Fruit fly (Drosophila melanogaster) whole organism, wandering third instar larva: ENCODE measurements around the gene Cdc37.

Source experiments
- Abd-B ChIP-seq: fragments of >200 bp; optimal IDR thresholded peaks from 2 replicates; lab custom pipeline; 2017; ENCODE audit warnings: missing biosample characterization, missing genetic modification characterization
- CG32264 ChIP-seq: fragments of 200-800 bp; sonication (Bioruptor generic); optimal IDR thresholded peaks from 2 replicates; lab custom pipeline; 2016; ENCODE audit warnings: missing biosample characterization, missing genetic modification characterization
- CG9705 ChIP-seq: fragments of 200-800 bp; sonication (Bioruptor generic); optimal IDR thresholded peaks from 2 replicates; lab custom pipeline; 2018; ENCODE audit warnings: missing biosample characterization, mild to moderate bottlenecking, missing genetic modification characterization
- CrebA ChIP-seq: fragments of 200-800 bp; sonication (Bioruptor generic); optimal IDR thresholded peaks from 2 replicates; lab custom pipeline; 2016; ENCODE audit warnings: missing biosample characterization, mild to moderate bottlenecking, missing genetic modification characterization, borderline replicate concordance
- Dfd ChIP-seq: fragments of >200 bp; optimal IDR thresholded peaks from 2 replicates; lab custom pipeline; 2017; ENCODE audit warnings: missing biosample characterization, missing genetic modification characterization
- Dif ChIP-seq: fragments of 200-275, 200-300 bp; sonication (Bioruptor generic); optimal IDR thresholded peaks from 2 replicates; lab custom pipeline; 2018; ENCODE audit warnings: missing biosample characterization, missing genetic modification characterization; ENCODE audit not compliant: partially characterized antibody
- GATAd ChIP-seq: sonication (Bioruptor generic); optimal IDR thresholded peaks from 2 replicates; lab custom pipeline; 2016; ENCODE audit warnings: missing biosample characterization, missing genetic modification characterization
- HLH106 ChIP-seq: fragments of 200-800 bp; optimal IDR thresholded peaks from 3 replicates; lab custom pipeline; 2019; ENCODE audit warnings: missing biosample characterization, mild to moderate bottlenecking, missing genetic modification characterization, moderate library complexity
- Hnf4 ChIP-seq: fragments of 200-800 bp; sonication (Bioruptor generic); optimal IDR thresholded peaks from 2 replicates; lab custom pipeline; 2016; ENCODE audit warnings: missing biosample characterization, mild to moderate bottlenecking, missing genetic modification characterization
- Hr78 ChIP-seq: fragments of >200 bp; optimal IDR thresholded peaks from 2 replicates; lab custom pipeline; 2017; ENCODE audit warnings: missing biosample characterization, missing genetic modification characterization
- Hr83 ChIP-seq: fragments of 200-300 bp; sonication (Bioruptor generic); optimal IDR thresholded peaks from 2 replicates; lab custom pipeline; 2016; ENCODE audit warnings: missing biosample characterization, mild to moderate bottlenecking, missing genetic modification characterization, moderate library complexity; ENCODE audit not compliant: poor library complexity, severe bottlenecking
- Jra ChIP-seq: sonication (Bioruptor generic); optimal IDR thresholded peaks from 2 replicates; lab custom pipeline; 2016; ENCODE audit warnings: missing biosample characterization, missing genetic modification characterization
- Mio ChIP-seq: sonication (Bioruptor generic); optimal IDR thresholded peaks from 2 replicates; lab custom pipeline; 2016; ENCODE audit warnings: missing biosample characterization, missing genetic modification characterization
- Myc ChIP-seq: fragments of >200 bp; optimal IDR thresholded peaks from 2 replicates; lab custom pipeline; 2017
- N ChIP-seq: fragments of >200 bp; optimal IDR thresholded peaks from 2 replicates; lab custom pipeline; 2018; ENCODE audit warnings: missing biosample characterization, missing external identifiers, missing genetic modification characterization
- OdsH ChIP-seq: fragments of 200-800 bp; sonication (Bioruptor generic); optimal IDR thresholded peaks from 2 replicates; lab custom pipeline; 2016; ENCODE audit warnings: missing biosample characterization, mild to moderate bottlenecking, missing genetic modification characterization
- Rel ChIP-seq, 2 experiments: fragments of 200-800 bp; sonication (Bioruptor generic) in 1 of 2; optimal IDR thresholded peaks; 2 replicates in 1 of 2; 3 replicates in 1 of 2; lab custom pipeline; 2016 to 2019; ENCODE audit warnings: mild to moderate bottlenecking in 2 of 2, missing biosample characterization in 2 of 2, missing genetic modification characterization in 2 of 2, moderate library complexity in 1 of 2
- Sp1 ChIP-seq: fragments of 200-800 bp; sonication (Bioruptor generic); optimal IDR thresholded peaks from 3 replicates; lab custom pipeline; 2019; ENCODE audit warnings: missing biosample characterization, mild to moderate bottlenecking, missing genetic modification characterization, moderate library complexity
- Vsx2 ChIP-seq: fragments of 200-300, 225-300 bp; sonication (Bioruptor generic); optimal IDR thresholded peaks from 2 replicates; lab custom pipeline; 2018; ENCODE audit warnings: missing biosample characterization, missing genetic modification characterization; ENCODE audit not compliant: partially characterized antibody
- br ChIP-seq: fragments of 200-800 bp; sonication (Bioruptor generic); optimal IDR thresholded peaks from 2 replicates; lab custom pipeline; 2016; ENCODE audit warnings: missing biosample characterization, missing genetic modification characterization
- brk ChIP-seq: fragments of 200-800 bp; sonication (Bioruptor generic); optimal IDR thresholded peaks from 2 replicates; lab custom pipeline; 2016; ENCODE audit warnings: missing biosample characterization, mild to moderate bottlenecking, missing genetic modification characterization
- dl ChIP-seq, 2 experiments: fragments of 175-275, 200-275 bp in 1 of 2; fragments of 200-275 bp in 1 of 2; sonication (Bioruptor generic); optimal IDR thresholded peaks; lab custom pipeline; 2018; ENCODE audit warnings: mild to moderate bottlenecking in 2 of 2, missing biosample characterization in 2 of 2, missing genetic modification characterization in 2 of 2, moderate library complexity in 2 of 2; ENCODE audit not compliant: partially characterized antibody in 2 of 2, insufficient read depth in 1 of 2
- dmrt93B ChIP-seq: fragments of 200-800 bp; sonication (Bioruptor generic); optimal IDR thresholded peaks from 2 replicates; lab custom pipeline; 2018; ENCODE audit warnings: missing biosample characterization, mild to moderate bottlenecking, missing genetic modification characterization
- dsf ChIP-seq: sonication (Bioruptor generic); optimal IDR thresholded peaks from 2 replicates; lab custom pipeline; 2016; ENCODE audit warnings: missing biosample characterization, missing genetic modification characterization, borderline replicate concordance
- ey ChIP-seq: fragments of 200-800 bp; sonication (Bioruptor generic); optimal IDR thresholded peaks from 2 replicates; lab custom pipeline; 2016; ENCODE audit warnings: missing biosample characterization, missing genetic modification characterization
- foxo ChIP-seq, 2 experiments: fragments of 200-800 bp; sonication (Bioruptor generic); optimal IDR thresholded peaks; 2 replicates in 1 of 2; 3 replicates in 1 of 2; lab custom pipeline; 2016 to 2017; ENCODE audit warnings: missing biosample characterization in 2 of 2, missing genetic modification characterization in 2 of 2
- fru ChIP-seq: fragments of 200-800 bp; sonication (Bioruptor generic); optimal IDR thresholded peaks from 3 replicates; lab custom pipeline; 2016; ENCODE audit warnings: missing biosample characterization, mild to moderate bottlenecking, missing genetic modification characterization
- h ChIP-seq: fragments of 200-800 bp; sonication (Bioruptor generic); optimal IDR thresholded peaks from 3 replicates; lab custom pipeline; 2016; ENCODE audit warnings: missing biosample characterization, mild to moderate bottlenecking, missing genetic modification characterization
- jim ChIP-seq: fragments of 175-275, 200-325 bp; sonication (Bioruptor generic); optimal IDR thresholded peaks from 2 replicates; lab custom pipeline; 2016; ENCODE audit warnings: missing biosample characterization, mild to moderate bottlenecking, missing genetic modification characterization
- lola ChIP-seq: fragments of >200 bp; optimal IDR thresholded peaks from 2 replicates; lab custom pipeline; 2017; ENCODE audit warnings: missing biosample characterization, missing genetic modification characterization
- pan ChIP-seq: fragments of >200 bp; optimal IDR thresholded peaks from 2 replicates; lab custom pipeline; 2017
- psq ChIP-seq: fragments of 200-800 bp; sonication (Bioruptor generic); optimal IDR thresholded peaks from 3 replicates; lab custom pipeline; 2017; ENCODE audit warnings: missing biosample characterization, mild to moderate bottlenecking, missing genetic modification characterization, moderate library complexity
- rgr ChIP-seq: fragments of 200-800 bp; sonication (Bioruptor generic); optimal IDR thresholded peaks from 3 replicates; lab custom pipeline; 2016; ENCODE audit warnings: missing biosample characterization, mild to moderate bottlenecking, missing genetic modification characterization
- sage ChIP-seq: fragments of 200-800 bp; sonication (Bioruptor generic); optimal IDR thresholded peaks from 2 replicates; lab custom pipeline; 2016; ENCODE audit warnings: missing biosample characterization, mild to moderate bottlenecking, missing genetic modification characterization
- sv ChIP-seq: fragments of 200-800 bp; sonication (Bioruptor generic); optimal IDR thresholded peaks from 3 replicates; lab custom pipeline; 2016; ENCODE audit warnings: missing biosample characterization, missing genetic modification characterization
- tai ChIP-seq: sonication (Bioruptor generic); optimal IDR thresholded peaks from 2 replicates; lab custom pipeline; 2016; ENCODE audit warnings: missing biosample characterization, missing genetic modification characterization
- usp ChIP-seq: fragments of >200 bp; optimal IDR thresholded peaks from 2 replicates; lab custom pipeline; 2017; ENCODE audit warnings: missing biosample characterization, missing genetic modification characterization
- woc ChIP-seq: sonication (Bioruptor generic); optimal IDR thresholded peaks from 2 replicates; lab custom pipeline; 2016; ENCODE audit warnings: missing biosample characterization, mild to moderate bottlenecking, missing genetic modification characterization

Gene Cdc37

DNA sequence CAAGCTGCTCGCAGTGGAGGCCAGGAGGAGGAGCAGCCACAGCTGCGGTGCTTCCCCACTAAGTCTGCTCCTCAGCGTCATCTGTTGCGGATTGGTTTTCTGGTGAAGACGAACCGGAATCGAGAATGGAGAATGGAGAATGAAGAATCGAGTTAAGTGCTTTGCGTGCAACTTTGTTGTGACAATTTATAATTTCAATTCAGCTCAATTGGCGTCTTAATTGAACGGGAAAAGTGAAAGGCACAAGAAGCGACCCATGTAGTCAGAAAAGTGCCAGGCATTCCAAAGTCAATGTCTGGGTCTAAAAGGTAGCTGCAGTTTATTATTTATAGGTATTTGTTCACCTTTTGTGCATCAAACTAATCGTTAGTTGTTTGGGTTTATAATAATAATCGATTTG lies 40.9 kb upstream of the Cdc37 start:
- TF ChIP-seq dl (GFP tag; optimal IDR thresholded peaks at IDR 0.05; lab: Kevin White, UChicago; ENCODE audit: insufficient read depth in 1 of 2, partially characterized antibody in 2 of 2), result no peak
- TF ChIP-seq Myc (lab: Kevin White, UChicago), result no peak
- no peak for TF ChIP-seq Hnf4 (GFP tag; lab: Kevin White, UChicago)
- TF ChIP-seq usp (GFP tag; lab: Kevin White, UChicago), result no peak
- TF ChIP-seq woc (GFP tag; lab: Kevin White, UChicago), result no peak
- no peak for TF ChIP-seq Rel (GFP tag; optimal IDR thresholded peaks at IDR 0.05; lab: Kevin White, UChicago)
- no peak for TF ChIP-seq Rel (tag; optimal IDR thresholded peaks at IDR 0.05; lab: Kevin White, UChicago)
- no peak for TF ChIP-seq Abd-B (GFP tag; lab: Kevin White, UChicago)
- no peak for TF ChIP-seq Dif (GFP tag; lab: Kevin White, UChicago)
- no peak for TF ChIP-seq CG9705 (GFP tag; lab: Kevin White, UChicago)
- no peak for TF ChIP-seq Hr83
- TF ChIP-seq dsf, result no peak
- no peak for TF ChIP-seq h
- TF ChIP-seq HLH106 (tag; lab: Kevin White, UChicago), result no peak
- TF ChIP-seq N, result no peak
- TF ChIP-seq Vsx2 (GFP tag; lab: Kevin White, UChicago), result no peak
- no peak for TF ChIP-seq fru (GFP tag; lab: Kevin White, UChicago)
- no peak for TF ChIP-seq Jra (GFP tag; lab: Kevin White, UChicago)

DNA sequence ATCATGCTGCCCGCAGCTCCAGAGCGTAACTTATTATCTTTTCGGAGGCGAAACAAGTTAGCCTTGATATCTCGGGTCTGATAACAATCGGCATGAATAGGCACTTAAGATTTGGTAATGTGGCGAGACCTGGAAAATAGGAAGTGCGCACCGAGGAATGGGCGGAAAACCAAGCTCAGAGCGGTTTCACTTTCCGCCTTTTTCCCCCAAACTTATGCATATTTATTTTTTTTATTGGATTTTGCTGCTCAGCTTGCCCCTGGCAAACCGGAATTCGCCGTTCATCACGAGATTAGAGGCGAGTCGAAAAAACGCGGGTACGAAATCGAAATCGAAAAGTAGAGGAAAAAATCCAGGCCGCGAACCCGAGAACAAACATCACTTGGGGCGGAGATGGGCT lies 40.3 kb upstream of the Cdc37 start:
- TF ChIP-seq rgr (no peak), lola (GFP tag; lab: Kevin White, UChicago) (no peak)

DNA sequence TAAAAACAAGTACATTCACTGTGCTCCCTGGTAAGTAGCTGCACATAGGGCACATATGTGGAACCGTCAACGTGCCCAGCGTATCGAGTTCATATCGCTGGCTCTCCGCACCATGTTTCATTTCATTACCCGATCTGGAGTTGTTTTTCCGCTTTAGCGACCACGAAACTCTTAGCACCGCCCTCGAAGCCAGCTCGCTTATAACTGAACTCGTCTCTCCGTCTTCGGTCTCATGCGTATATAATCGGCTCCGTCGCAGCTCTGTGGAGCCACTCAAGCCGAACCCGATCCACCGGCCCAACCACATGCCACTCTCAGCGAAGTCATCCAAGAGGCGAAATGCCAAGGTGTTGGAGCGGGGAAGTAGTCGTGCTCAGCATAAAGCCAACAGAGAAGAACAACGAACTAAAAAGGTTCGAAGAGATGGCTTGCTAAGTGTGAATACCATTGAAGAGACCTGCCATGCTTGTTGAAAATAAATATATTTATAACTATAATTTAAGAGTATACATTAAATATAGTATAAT lies 39.7 kb upstream of the Cdc37 start, which contains the start of gene Cht2:
Gene Cht2 (minus strand): TSS at position 477 of the 527 bp plus-strand sequence.
- TF ChIP-seq Hnf4 (GFP tag; lab: Kevin White, UChicago) (no peak), brk (GFP tag; lab: Kevin White, UChicago) (no peak), Dif (GFP tag; lab: Kevin White, UChicago) (peak; percentile 91), Jra (GFP tag; lab: Kevin White, UChicago) (no peak), sv (no peak), dsf (no peak), HLH106 (tag; lab: Kevin White, UChicago) (no peak), tai (no peak), usp (GFP tag; lab: Kevin White, UChicago) (no peak), dmrt93B (no peak), lola (GFP tag; lab: Kevin White, UChicago) (no peak), CrebA (no peak), Hr78 (GFP tag; lab: Kevin White, UChicago) (no peak), GATAd (GFP tag; lab: Kevin White, UChicago) (no peak), h (peak; percentile 38), woc (GFP tag; lab: Kevin White, UChicago) (no peak), sage (GFP tag; lab: Kevin White, UChicago) (no peak), br (peak; percentile 42), Dfd (GFP tag; lab: Kevin White, UChicago) (no peak), foxo (GFP tag; optimal IDR thresholded peaks at IDR 0.05; lab: Kevin White, UChicago) (no peak), jim (GFP tag; lab: Kevin White, UChicago) (no peak), CG32264 (GFP tag; lab: Kevin White, UChicago) (no peak), Rel (GFP tag; optimal IDR thresholded peaks at IDR 0.05; lab: Kevin White, UChicago) (peak; percentile 4), Rel (tag; optimal IDR thresholded peaks at IDR 0.05; lab: Kevin White, UChicago) (peak; percentile 22), Sp1 (GFP tag; lab: Kevin White, UChicago) (peak; percentile 27), dl (GFP tag; optimal IDR thresholded peaks at IDR 0.05; lab: Kevin White, UChicago; ENCODE audit: insufficient read depth in 1 of 2, partially characterized antibody in 2 of 2) (peak in 1 of 2 experiments; percentile 67), Myc (lab: Kevin White, UChicago) (no peak), N (no peak), rgr (no peak), ey (no peak), Hr83 (no peak), OdsH (GFP tag; lab: Kevin White, UChicago) (no peak), fru (GFP tag; lab: Kevin White, UChicago) (peak; percentile 38), CG9705 (GFP tag; lab: Kevin White, UChicago) (no peak), Mio (GFP tag; lab: Kevin White, UChicago) (no peak), psq (GFP tag; lab: Kevin White, UChicago) (no peak), Abd-B (GFP tag; lab: Kevin White, UChicago) (no peak), Vsx2 (GFP tag; lab: Kevin White, UChicago) (peak; percentile 86), pan (lab: Kevin White, UChicago) (no peak)
